Worm (Caenorhabditis elegans) whole organism, L3 larva: Measurements from ENCODE around the gene Y37H2A.18.

Source experiments
- R02D3.7 ChIP-seq: fragments of 150-350 bp; optimal IDR thresholded peaks from 2 replicates; lab custom pipeline; 2014; ENCODE audit warnings: missing biosample characterization, missing genetic modification characterization
- egl-5 ChIP-seq: fragments of 150-350 bp; optimal IDR thresholded peaks from 2 replicates; lab custom pipeline; 2017; ENCODE audit warnings: missing biosample characterization, missing genetic modification reagents, missing genetic modification characterization, inconsistent platforms
- elt-2 ChIP-seq: sonication (generic microtip); optimal IDR thresholded peaks from 2 replicates; lab custom pipeline; 2016; ENCODE audit warnings: missing genetic modification reagents, mild to moderate bottlenecking, missing genetic modification characterization, missing compliant biosample characterization
- fkh-10 ChIP-seq: sonication (generic microtip); optimal IDR thresholded peaks from 2 replicates; lab custom pipeline; 2017; ENCODE audit warnings: missing biosample characterization, missing genetic modification reagents, missing genetic modification characterization
- lin-15B ChIP-seq: fragments of 150-350 bp; optimal IDR thresholded peaks from 2 replicates; lab custom pipeline; 2014; ENCODE audit warnings: missing biosample characterization, missing genetic modification characterization
- nhr-12 ChIP-seq: fragments of 150-350 bp; optimal IDR thresholded peaks from 2 replicates; lab custom pipeline; 2014; ENCODE audit warnings: missing biosample characterization, missing genetic modification characterization
- nhr-28 ChIP-seq: fragments of 150-350 bp; optimal IDR thresholded peaks from 2 replicates; lab custom pipeline; 2014; ENCODE audit warnings: missing biosample characterization, missing genetic modification characterization
- unc-62 ChIP-seq: fragments of 150-350 bp; sonication (generic microtip); optimal IDR thresholded peaks from 4 replicates; lab custom pipeline; 2014; ENCODE audit warnings: missing biosample characterization, missing genetic modification reagents, missing genetic modification characterization
- zag-1 ChIP-seq: fragments of 150-350 bp; optimal IDR thresholded peaks from 2 replicates; lab custom pipeline; 2014; ENCODE audit warnings: missing biosample characterization, missing genetic modification characterization

ce11 chrV:18107969-18108368 lies 25.1 kb downstream of the Y37H2A.18 start, which contains the start of gene Y37H2A.1:
- no peak for TF ChIP-seq unc-62 (GFP tag; lab: Kevin White, UChicago)
- no peak for TF ChIP-seq lin-15B (tag; lab: Kevin White, UChicago)
- TF ChIP-seq R02D3.7 (tag; lab: Kevin White, UChicago): no peak
- no peak for TF ChIP-seq zag-1
- TF ChIP-seq nhr-28: no peak
- TF ChIP-seq elt-2 (tag; lab: Kevin White, UChicago): no peak
- no peak for TF ChIP-seq fkh-10
- TF ChIP-seq nhr-12 (tag; lab: Kevin White, UChicago): no peak
- TF ChIP-seq egl-5: no peak
